Worm (Caenorhabditis elegans) whole organism, L3 larva: ENCODE measurements around the gene R09H3.2.

Source experiments
- ama-1 ChIP-seq: fragments of 150-350 bp; optimal IDR thresholded peaks from 2 replicates; lab custom pipeline; 2018
- daf-12 ChIP-seq: fragments of 150-350 bp; optimal IDR thresholded peaks from 2 replicates; lab custom pipeline; 2014; ENCODE audit warnings: missing biosample characterization, missing genetic modification reagents, missing genetic modification characterization
- lin-39 ChIP-seq: fragments of 150-350 bp; optimal IDR thresholded peaks from 2 replicates; lab custom pipeline; 2018; ENCODE audit warnings: missing biosample characterization, missing genetic modification reagents, missing genetic modification characterization
- nhr-11 ChIP-seq: fragments of 150-350 bp; optimal IDR thresholded peaks from 2 replicates; lab custom pipeline; 2014; ENCODE audit warnings: missing biosample characterization, missing genetic modification characterization
- nhr-76 ChIP-seq: fragments of 150-350 bp; sonication (generic microtip); optimal IDR thresholded peaks from 5 replicates; lab custom pipeline; 2014; ENCODE audit warnings: missing biosample characterization, missing genetic modification characterization
- nhr-77 ChIP-seq: fragments of 150-350 bp; optimal IDR thresholded peaks from 2 replicates; lab custom pipeline; 2014; ENCODE audit warnings: missing biosample characterization, missing genetic modification characterization
- ztf-4 ChIP-seq: fragments of 150-350 bp; optimal IDR thresholded peaks from 2 replicates; lab custom pipeline; 2014; ENCODE audit warnings: missing biosample characterization, missing genetic modification characterization

DNA sequence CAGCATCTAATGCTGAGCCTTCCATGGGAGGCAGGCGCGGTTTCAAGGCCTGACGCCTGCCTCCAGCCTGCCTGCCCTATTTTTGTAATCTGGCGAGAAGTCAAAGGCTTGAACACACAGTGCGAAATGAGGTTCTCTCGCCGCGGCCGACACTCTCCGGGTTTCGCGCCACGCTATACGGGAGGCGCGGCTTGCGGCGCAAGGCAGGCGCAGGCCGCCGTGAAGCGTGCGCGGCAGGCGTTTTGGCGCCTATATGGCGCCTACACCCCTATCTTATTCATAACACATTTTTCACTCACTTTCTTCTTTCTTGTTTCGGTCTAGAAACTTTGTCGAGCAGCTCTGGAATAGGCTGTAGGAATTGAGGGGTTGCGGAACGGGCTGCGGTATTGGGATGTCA, 38.2 kb upstream of the R09H3.2 start:
- TF ChIP-seq nhr-76 (no peak), lin-39 (tag; lab: Kevin White, UChicago) (no peak), daf-12 (tag; lab: Kevin White, UChicago) (no peak), ama-1 (lab: Kevin White, UChicago) (no peak), nhr-11 (tag; lab: Kevin White, UChicago) (no peak), nhr-77 (tag; lab: Kevin White, UChicago) (no peak), ztf-4 (tag; lab: Kevin White, UChicago) (no peak)
